Fruit fly (Drosophila melanogaster) whole organism, embryonic: ENCODE measurements around the gene Nulp1.

Experiments used
- Antp ChIP-seq: fragments of 200-800 bp; sonication (Bioruptor generic); optimal IDR thresholded peaks from 3 replicates; lab custom pipeline; 2016; ENCODE audit warnings: missing biosample characterization, missing genetic modification characterization
- Atf3 ChIP-seq: fragments of 200-800 bp; sonication (Bioruptor generic); optimal IDR thresholded peaks from 3 replicates; lab custom pipeline; 2016; ENCODE audit warnings: missing biosample characterization, missing genetic modification characterization
- Atf6 ChIP-seq: fragments of 200-800 bp; sonication (Bioruptor generic); IDR thresholded peaks from 2 replicates; pipeline ENCODE4 v1.3.6; 2022; ENCODE audit warnings: missing biosample characterization, missing genetic modification characterization
- CG10274 ChIP-seq: fragments of 200-800 bp; sonication (Bioruptor generic); optimal IDR thresholded peaks from 3 replicates; lab custom pipeline; 2017; ENCODE audit warnings: missing biosample characterization, mild to moderate bottlenecking, missing genetic modification characterization
- CG10321 ChIP-seq: fragments of 200-800 bp; sonication (Bioruptor generic); IDR thresholded peaks from 2 replicates; pipeline ENCODE4 v1.3.6; 2022; ENCODE audit warnings: missing biosample characterization, missing genetic modification characterization
- CG11696 ChIP-seq: fragments of 200-800 bp; sonication (Bioruptor generic); IDR thresholded peaks from 2 replicates; pipeline ENCODE4 v1.3.6; 2022; ENCODE audit warnings: missing biosample characterization, missing genetic modification characterization
- CG12071 ChIP-seq: fragments of 200-800 bp; sonication (Bioruptor generic); optimal IDR thresholded peaks from 3 replicates; lab custom pipeline; 2018; ENCODE audit warnings: missing biosample characterization, mild to moderate bottlenecking, missing genetic modification characterization
- CG14014 ChIP-seq: fragments of 200-800 bp; sonication (Bioruptor generic); IDR thresholded peaks from 2 replicates; pipeline ENCODE4 v1.3.6; 2022; ENCODE audit warnings: missing biosample characterization, missing genetic modification characterization
- CG1602 ChIP-seq: fragments of 200-800 bp; sonication (Bioruptor generic); optimal IDR thresholded peaks from 3 replicates; lab custom pipeline; 2016; ENCODE audit warnings: missing biosample characterization, missing genetic modification characterization
- CG17186 ChIP-seq: fragments of 200-800 bp; sonication (Bioruptor generic); optimal IDR thresholded peaks from 3 replicates; lab custom pipeline; 2017; ENCODE audit warnings: missing biosample characterization, missing genetic modification reagents, missing genetic modification characterization
- CG18619 ChIP-seq: fragments of 200-800 bp; sonication (Bioruptor generic); optimal IDR thresholded peaks from 3 replicates; lab custom pipeline; 2017; ENCODE audit warnings: missing biosample characterization, mild to moderate bottlenecking, missing genetic modification characterization
- CG30403 ChIP-seq: fragments of 200-800 bp; sonication (Bioruptor generic); optimal IDR thresholded peaks from 3 replicates; lab custom pipeline; 2016; ENCODE audit warnings: missing biosample characterization, missing genetic modification characterization
- CG3995 ChIP-seq: fragments of 200-800 bp; sonication (Bioruptor generic); optimal IDR thresholded peaks from 3 replicates; lab custom pipeline; 2016; ENCODE audit warnings: missing biosample characterization, missing genetic modification characterization
- CG4360 ChIP-seq: fragments of 200-800 bp; sonication (Bioruptor generic); IDR thresholded peaks from 2 replicates; pipeline ENCODE4 v1.3.6; 2022; ENCODE audit warnings: missing biosample characterization, missing genetic modification characterization
- CG7928 ChIP-seq: fragments of 200-800 bp; sonication (Bioruptor generic); optimal IDR thresholded peaks from 2 replicates; lab custom pipeline; 2017; ENCODE audit warnings: missing biosample characterization, mild to moderate bottlenecking, missing genetic modification characterization
- CG8281 ChIP-seq: fragments of 200-800 bp; sonication (Bioruptor generic); optimal IDR thresholded peaks from 2 replicates; lab custom pipeline; 2018; ENCODE audit warnings: missing biosample characterization, mild to moderate bottlenecking, missing genetic modification characterization, moderate library complexity
- CG8924 ChIP-seq: fragments of 200-800 bp; optimal IDR thresholded peaks from 3 replicates; lab custom pipeline; 2019; ENCODE audit warnings: missing biosample characterization, mild to moderate bottlenecking, missing genetic modification characterization, moderate library complexity
- CG9215 ChIP-seq: fragments of 200-800 bp; sonication (Bioruptor generic); IDR thresholded peaks from 2 replicates; pipeline ENCODE4 v1.3.6; 2022; ENCODE audit warnings: missing biosample characterization, missing genetic modification characterization
- CG9932 ChIP-seq: fragments of 200-800 bp; sonication (Bioruptor generic); IDR thresholded peaks from 2 replicates; pipeline ENCODE4 v1.3.6; 2022; ENCODE audit warnings: missing biosample characterization, missing genetic modification characterization
- D ChIP-seq, 2 experiments: fragments of 200-800 bp in 1 of 2; fragments of >200 bp in 1 of 2; sonication (Bioruptor generic) in 1 of 2; optimal IDR thresholded peaks; 2 replicates in 1 of 2; 3 replicates in 1 of 2; lab custom pipeline; 2017; ENCODE audit warnings: mild to moderate bottlenecking in 1 of 2, missing biosample characterization in 1 of 2, missing genetic modification characterization in 1 of 2, missing genetic modification reagents in 1 of 2
- Dad ChIP-seq: fragments of 200-800 bp; sonication (Bioruptor generic); optimal IDR thresholded peaks from 3 replicates; lab custom pipeline; 2016; ENCODE audit warnings: missing biosample characterization, missing genetic modification characterization
- Gug ChIP-seq: fragments of 200-800 bp; sonication (Bioruptor generic); IDR thresholded peaks from 4 replicates; pipeline ENCODE4 v1.3.6; 2022; ENCODE audit warnings: missing biosample characterization, missing genetic modification characterization
- HLH3B ChIP-seq: fragments of 200-800 bp; sonication (Bioruptor generic); IDR thresholded peaks from 2 replicates; pipeline ENCODE4 v1.3.6; 2022; ENCODE audit warnings: missing biosample characterization, missing genetic modification characterization
- Hr78 ChIP-seq, 2 experiments: fragments of 200-800 bp in 1 of 2; fragments of >200 bp in 1 of 2; sonication (Bioruptor generic) in 1 of 2; optimal IDR thresholded peaks; 2 replicates each; lab custom pipeline; 2017 to 2019; ENCODE audit warnings: missing biosample characterization in 2 of 2, missing genetic modification characterization in 2 of 2, mild to moderate bottlenecking in 1 of 2, moderate library complexity in 1 of 2
- NC2α ChIP-seq: fragments of 200-800 bp; sonication (Bioruptor generic); optimal IDR thresholded peaks from 2 replicates; lab custom pipeline; 2016; ENCODE audit warnings: missing biosample characterization, missing genetic modification characterization
- Pdp1 ChIP-seq, 2 experiments: fragments of 200-800 bp; sonication (Bioruptor generic); optimal IDR thresholded peaks; 3 replicates each; lab custom pipeline; 2016; ENCODE audit warnings: missing biosample characterization in 2 of 2, missing genetic modification characterization in 2 of 2, mild to moderate bottlenecking in 1 of 2, moderate library complexity in 1 of 2
- ash1 ChIP-seq: fragments of 200-800 bp; sonication (Bioruptor generic); optimal IDR thresholded peaks from 2 replicates; lab custom pipeline; 2018; ENCODE audit warnings: missing biosample characterization, mild to moderate bottlenecking, missing genetic modification characterization
- az2 ChIP-seq: fragments of 200-800 bp; sonication (Bioruptor generic); optimal IDR thresholded peaks from 3 replicates; lab custom pipeline; 2016; ENCODE audit warnings: missing biosample characterization, missing genetic modification characterization
- caup ChIP-seq: fragments of 200-800 bp; sonication (Bioruptor generic); optimal IDR thresholded peaks from 3 replicates; lab custom pipeline; 2017; ENCODE audit warnings: missing biosample characterization, mild to moderate bottlenecking, missing genetic modification characterization, moderate library complexity; ENCODE audit not compliant: severe bottlenecking
- esg ChIP-seq: fragments of 200-800 bp; sonication (Bioruptor generic); conservative IDR thresholded peaks from 2 replicates; pipeline ENCODE4 v1.3.6; 2022; ENCODE audit warnings: missing biosample characterization, missing genetic modification characterization
- gce ChIP-seq: fragments of 200-800 bp; sonication (Bioruptor generic); IDR thresholded peaks from 3 replicates; pipeline ENCODE4 v1.3.6; 2022; ENCODE audit warnings: missing biosample characterization, missing genetic modification characterization
- grau ChIP-seq: fragments of 200-800 bp; optimal IDR thresholded peaks from 3 replicates; lab custom pipeline; 2019; ENCODE audit warnings: missing biosample characterization, mild to moderate bottlenecking, missing genetic modification characterization, moderate library complexity
- grn ChIP-seq: fragments of 200-800 bp; sonication (Bioruptor generic); optimal IDR thresholded peaks from 3 replicates; lab custom pipeline; 2017; ENCODE audit warnings: missing biosample characterization, missing genetic modification characterization
- hkb ChIP-seq, 2 experiments: fragments of 200-800 bp in 1 of 2; fragments of >200 bp in 1 of 2; sonication (Bioruptor generic) in 1 of 2; IDR thresholded peaks in 1 of 2; optimal IDR thresholded peaks in 1 of 2; 2 replicates each; pipeline versions ENCODE4 v1.3.6 to Lab custom; 2017 to 2022; ENCODE audit warnings: missing biosample characterization in 1 of 2, missing genetic modification characterization in 1 of 2
- kah ChIP-seq: fragments of 200-800 bp; sonication (Bioruptor generic); optimal IDR thresholded peaks from 2 replicates; lab custom pipeline; 2018; ENCODE audit warnings: missing biosample characterization, mild to moderate bottlenecking, missing genetic modification characterization
- lilli ChIP-seq: fragments of 200-800 bp; sonication (Bioruptor generic); optimal IDR thresholded peaks from 3 replicates; lab custom pipeline; 2016; ENCODE audit warnings: missing biosample characterization, missing genetic modification characterization
- mam ChIP-seq: fragments of 200-800 bp; sonication (Bioruptor generic); optimal IDR thresholded peaks from 3 replicates; lab custom pipeline; 2016; ENCODE audit warnings: missing biosample characterization, missing genetic modification characterization
- odd ChIP-seq: fragments of 200-800 bp; sonication (Bioruptor generic); optimal IDR thresholded peaks from 2 replicates; lab custom pipeline; 2017; ENCODE audit warnings: missing biosample characterization, mild to moderate bottlenecking, missing genetic modification characterization
- otp ChIP-seq: fragments of 200-800 bp; sonication (Bioruptor generic); IDR thresholded peaks from 3 replicates; pipeline ENCODE4, ENCODE4 v1.3.6; 2022; ENCODE audit warnings: missing biosample characterization, missing genetic modification characterization
- prd ChIP-seq, 3 experiments: fragments of >200 bp in 2 of 3; fragments of 200-800 bp in 1 of 3; sonication (Bioruptor generic) in 1 of 3; optimal IDR thresholded peaks in 2 of 3; IDR thresholded peaks in 1 of 3; 2 replicates in 2 of 3; 3 replicates in 1 of 3; pipeline versions ENCODE4 v1.3.6 to Lab custom; 2017 to 2022; ENCODE audit warnings: missing biosample characterization in 1 of 3, missing genetic modification characterization in 1 of 3
- pum ChIP-seq: fragments of 200-800 bp; sonication (Bioruptor generic); optimal IDR thresholded peaks from 2 replicates; lab custom pipeline; 2016; ENCODE audit warnings: missing biosample characterization, missing genetic modification characterization
- sisA ChIP-seq: fragments of 200-800 bp; sonication (Bioruptor generic); IDR thresholded peaks from 2 replicates; pipeline ENCODE4 v1.3.6; 2022; ENCODE audit warnings: missing biosample characterization, missing genetic modification characterization
- slbo ChIP-seq: fragments of 200-800 bp; sonication (Bioruptor generic); IDR thresholded peaks from 2 replicates; pipeline ENCODE4 v1.3.6; 2022; ENCODE audit warnings: missing biosample characterization, missing genetic modification characterization
- ssp ChIP-seq: fragments of 200-800 bp; sonication (Bioruptor generic); IDR thresholded peaks from 2 replicates; pipeline ENCODE4 v1.3.6; 2022; ENCODE audit warnings: missing biosample characterization, missing genetic modification characterization
- stc ChIP-seq: fragments of 200-800 bp; sonication (Bioruptor generic); IDR thresholded peaks from 2 replicates; pipeline ENCODE4 v1.3.6; 2022; ENCODE audit warnings: missing biosample characterization, missing genetic modification characterization
- tap ChIP-seq: fragments of 200-800 bp; optimal IDR thresholded peaks from 3 replicates; lab custom pipeline; 2019; ENCODE audit warnings: missing biosample characterization, mild to moderate bottlenecking, missing genetic modification characterization, moderate library complexity
- tgo ChIP-seq: fragments of 200-800 bp; sonication (Bioruptor generic); IDR thresholded peaks from 3 replicates; pipeline ENCODE4 v1.3.6; 2022; ENCODE audit warnings: missing biosample characterization, missing genetic modification characterization
- tio ChIP-seq: fragments of 200-800 bp; sonication (Bioruptor generic); optimal IDR thresholded peaks from 2 replicates; lab custom pipeline; 2017; ENCODE audit warnings: missing biosample characterization, missing genetic modification characterization, inconsistent platforms
- wor ChIP-seq: fragments of 200-800 bp; sonication (Bioruptor generic); IDR thresholded peaks from 2 replicates; pipeline ENCODE4 v1.3.6; 2022; ENCODE audit warnings: missing biosample characterization, missing genetic modification characterization

The Nulp1 gene

DNA sequence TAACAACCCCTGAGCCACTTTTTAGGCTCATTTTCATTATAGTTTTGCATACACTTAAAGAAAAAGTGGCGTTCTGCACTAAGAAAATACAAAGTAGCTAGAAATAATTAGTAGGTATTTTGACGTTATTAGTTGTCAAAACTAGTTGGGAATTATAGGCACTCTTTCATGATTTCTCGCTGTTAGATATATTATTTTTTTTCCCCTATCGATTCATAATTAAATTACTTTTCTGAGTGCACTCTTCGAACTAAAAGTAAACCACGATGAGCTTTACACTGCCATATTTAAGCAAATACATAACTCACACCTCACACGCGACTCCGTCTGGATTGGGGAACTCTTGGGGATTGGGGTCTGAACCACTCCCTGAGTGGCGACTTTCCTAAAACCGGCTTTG is 37.4 kb upstream of the Nulp1 start (continued):
- TF ChIP-seq esg (GFP tag; lab: Robert Waterston, UW) (peak; percentile 59; the same call in 1 of the 2 replicates), Pdp1 (GFP tag; optimal IDR thresholded peaks at IDR 0.05; lab: Kevin White, UChicago) (peak; percentile 1 to 70), wor (peak; percentile 33; the same call in 1 of the 2 replicates), otp (GFP tag; lab: Robert Waterston, UW) (0 out of 3 replicates have a peak, but pooled peaks have one; percentile 25), CG10274 (GFP tag; lab: Kevin White, UChicago) (peak; percentile 29), Gug (GFP tag; lab: Robert Waterston, UW) (0 out of 4 replicates have a peak, but pooled peaks have one; percentile 3), ash1 (no peak), HLH3B (GFP tag; lab: Robert Waterston, UW) (peak; percentile 79; the same call in 1 of the 2 replicates), Antp (GFP tag; lab: Kevin White, UChicago) (peak; percentile 59), odd (GFP tag; lab: Kevin White, UChicago) (no peak), CG1602 (GFP tag; lab: Kevin White, UChicago) (peak; percentile 15), gce (GFP tag; lab: Robert Waterston, UW) (0 out of 3 replicates have a peak, but pooled peaks have one; percentile 49), tgo (GFP tag; lab: Robert Waterston, UW) (peak; percentile 63; the same call in 2 of the 3 replicates), tio (no peak), CG8281 (tag; lab: Kevin White, UChicago) (peak; percentile 40), tap (peak; percentile 73), az2 (GFP tag; lab: Kevin White, UChicago) (peak; percentile 17), grn (GFP tag; lab: Kevin White, UChicago) (no peak), caup (GFP tag; lab: Kevin White, UChicago) (peak; percentile 28), CG18619 (GFP tag; lab: Kevin White, UChicago) (peak; percentile 40), Atf3 (GFP tag; lab: Kevin White, UChicago) (no peak), CG4360 (GFP tag; lab: Robert Waterston, UW) (peak; percentile 55; the same call in 1 of the 2 replicates), CG8924 (tag; lab: Kevin White, UChicago) (peak; percentile 12), CG9215 (no peak), hkb (optimal IDR thresholded peaks at IDR 0.05; lab: Kevin White, UChicago) (no peak), hkb (GFP tag; IDR thresholded peaks at IDR 0.05; lab: Robert Waterston, UW) (peak; percentile 80), ssp (peak; percentile 50; the same call in 1 of the 2 replicates), CG17186 (GFP tag; lab: Kevin White, UChicago) (peak; percentile 23), slbo (peak; percentile 68), CG14014 (GFP tag; lab: Robert Waterston, UW) (peak; percentile 28; the same call in 1 of the 2 replicates), lilli (peak; percentile 25), CG7928 (GFP tag; lab: Kevin White, UChicago) (peak; percentile 9), pum (GFP tag; lab: Kevin White, UChicago) (peak; percentile 54), CG3995 (GFP tag; lab: Kevin White, UChicago) (peak; percentile 58), sisA (GFP tag; lab: Robert Waterston, UW) (peak; percentile 74), CG10321 (GFP tag; lab: Robert Waterston, UW) (no peak), prd (optimal IDR thresholded peaks at IDR 0.05; lab: Kevin White, UChicago) (no peak), prd (GFP tag; IDR thresholded peaks at IDR 0.05; lab: Robert Waterston, UW) (peak; percentile 79), grau (tag; lab: Kevin White, UChicago) (peak; percentile 35), mam (no peak), CG30403 (peak; percentile 60), stc (GFP tag; lab: Robert Waterston, UW) (peak; percentile 75), CG11696 (GFP tag; lab: Robert Waterston, UW) (peak; percentile 64; the same call in 1 of the 2 replicates), Dad (GFP tag; lab: Kevin White, UChicago) (peak; percentile 58), CG9932 (GFP tag; lab: Robert Waterston, UW) (peak; percentile 61), D (optimal IDR thresholded peaks at IDR 0.05; lab: Kevin White, UChicago) (no peak), D (GFP tag; optimal IDR thresholded peaks at IDR 0.05; lab: Kevin White, UChicago) (peak; percentile 76), CG12071 (GFP tag; lab: Kevin White, UChicago) (peak; percentile 49), Atf6 (GFP tag; lab: Robert Waterston, UW) (peak; percentile 75), kah (peak; percentile 39), NC2α (GFP tag; lab: Kevin White, UChicago) (no peak), Hr78 (GFP tag; optimal IDR thresholded peaks at IDR 0.05; lab: Kevin White, UChicago) (peak in 1 of 2 experiments; percentile 70)
